Worm (Caenorhabditis elegans): Measurements from ENCODE around the gene cnnm-2.

ce11 chrX:8787689-8788222 lies 24.1 kb upstream of the cnnm-2 start:
- TF ChIP-seq ama-1 (optimal IDR thresholded peaks at IDR 0.05), result no peak
- no peak for TF ChIP-seq lin-13 (GFP tag; optimal IDR thresholded peaks at IDR 0.05)
- no peak for TF ChIP-seq unc-130 (GFP tag; optimal IDR thresholded peaks at IDR 0.05)
- TF ChIP-seq mep-1 (tag; optimal IDR thresholded peaks at IDR 0.05), result no peak
- no peak for TF ChIP-seq fkh-10 (GFP tag; optimal IDR thresholded peaks at IDR 0.05)
- TF ChIP-seq tag-97 (GFP tag; IDR thresholded peaks at IDR 0.05), result no peak

Data from whole organism, L4 larva.